Fruit fly (Drosophila melanogaster) S2 (cell line): ENCODE results near the gene CG42637.
"Not testable (repeated sequence)": the region's sequence is repeated elsewhere in the genome, so short reads cannot be mapped to it uniquely, and the experiment has no call there.

Source experiments
- CG8478 ChIP-seq: fragments of >200 bp; optimal IDR thresholded peaks from 2 replicates; lab custom pipeline; 2018
- CTCF ChIP-seq, 2 experiments: fragments of >200 bp; optimal IDR thresholded peaks; 2 replicates each; lab custom pipeline; 2018

DNA sequence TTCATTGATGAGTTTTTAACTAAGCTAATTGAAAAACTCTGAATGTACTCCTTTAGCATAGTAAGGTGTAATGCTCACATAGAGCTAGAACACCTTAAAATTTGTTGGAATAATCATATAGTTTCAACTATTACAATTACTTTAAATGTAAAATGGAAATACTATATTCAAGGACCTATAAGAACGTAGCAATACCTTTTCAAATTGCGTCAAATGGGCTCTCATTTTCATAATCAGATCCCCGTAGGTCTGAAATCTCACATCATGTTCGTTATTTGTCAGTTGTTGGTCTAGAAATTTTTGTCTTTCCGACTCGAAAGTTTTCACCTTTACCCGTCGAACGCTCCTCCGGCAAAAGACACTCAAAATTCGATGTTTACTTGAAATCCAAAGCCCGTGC lies 64.7 kb downstream of the CG42637 start, which contains the start of gene CG42529:
- not testable (repeated sequence) for TF ChIP-seq CG8478 (lab: Kevin White, UChicago); CTCF (optimal IDR thresholded peaks at IDR 0.05; lab: Kevin White, UChicago)
